Fruit fly (Drosophila melanogaster): ENCODE measurements around the gene JIL-1.

DNA sequence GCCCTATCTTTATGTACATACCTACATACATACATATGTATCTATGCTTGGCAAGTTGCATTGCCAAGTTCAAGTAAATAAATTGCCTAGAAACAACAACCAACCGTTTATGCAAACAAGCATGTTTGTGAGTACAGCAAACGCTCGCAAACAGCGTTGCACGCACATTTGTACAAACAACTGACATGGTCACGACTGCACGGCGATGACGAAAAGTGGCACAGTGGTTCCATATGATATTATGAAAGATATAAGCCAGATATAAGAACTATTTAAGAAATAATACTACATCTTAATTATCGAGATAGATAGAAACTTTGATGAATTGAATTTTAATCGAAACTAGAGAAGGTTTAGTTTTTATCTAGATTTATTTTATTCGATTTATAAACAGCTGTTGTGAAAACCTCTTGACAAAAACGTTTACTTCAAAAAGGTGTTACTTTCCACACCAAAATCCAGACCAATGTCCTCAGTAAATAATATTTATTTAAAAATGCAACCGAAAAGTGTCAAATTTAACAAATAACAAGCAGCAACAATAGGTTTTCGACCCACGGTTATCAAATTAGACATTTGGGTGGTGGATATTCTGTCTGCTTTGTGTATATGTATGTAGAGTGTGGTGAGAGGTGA lies 3.1 kb downstream of the JIL-1 start:
- TF ChIP-seq usp (GFP tag; optimal IDR thresholded peaks at IDR 0.05) (no peak), pan (optimal IDR thresholded peaks at IDR 0.05) (no peak), h (GFP tag; optimal IDR thresholded peaks at IDR 0.05) (peak; percentile 81), HLH106 (tag; optimal IDR thresholded peaks at IDR 0.05) (peak; percentile 54), rgr (GFP tag; optimal IDR thresholded peaks at IDR 0.05) (peak; percentile 74), Vsx2 (GFP tag; optimal IDR thresholded peaks at IDR 0.05; ENCODE audit: partially characterized antibody) (no peak), OdsH (GFP tag; optimal IDR thresholded peaks at IDR 0.05) (peak; percentile 80), Dif (GFP tag; optimal IDR thresholded peaks at IDR 0.05; ENCODE audit: partially characterized antibody) (no peak), CrebA (GFP tag; optimal IDR thresholded peaks at IDR 0.05; ENCODE audit: borderline replicate concordance) (no peak), br (GFP tag; optimal IDR thresholded peaks at IDR 0.05) (peak; percentile 70), sage (GFP tag; optimal IDR thresholded peaks at IDR 0.05) (peak; percentile 42), N (GFP tag; optimal IDR thresholded peaks at IDR 0.05) (no peak), GATAd (GFP tag; optimal IDR thresholded peaks at IDR 0.05) (peak; percentile 25)
